Fruit fly (Drosophila melanogaster) whole organism, embryonic: ENCODE measurements around the gene Taf8.

Experiments
- Atf6 ChIP-seq: fragments of 200-800 bp; sonication (Bioruptor generic); IDR thresholded peaks from 2 replicates; pipeline ENCODE4 v1.3.6; 2022; ENCODE audit warnings: missing biosample characterization, missing genetic modification characterization
- C15 ChIP-seq: fragments of 200-800 bp; sonication (Bioruptor generic); IDR thresholded peaks from 3 replicates; pipeline ENCODE4 v1.3.6; 2022; ENCODE audit warnings: missing biosample characterization, missing genetic modification characterization
- CG11398 ChIP-seq: fragments of 200-800 bp; sonication (Bioruptor generic); optimal IDR thresholded peaks from 2 replicates; lab custom pipeline; 2016; ENCODE audit warnings: missing biosample characterization, missing genetic modification characterization
- CG11456 ChIP-seq: fragments of 200-800 bp; sonication (Bioruptor generic); IDR thresholded peaks from 3 replicates; pipeline ENCODE4 v1.3.6; 2022; ENCODE audit warnings: missing biosample characterization, missing genetic modification characterization
- CG11560 ChIP-seq: fragments of 200-800 bp; sonication (Bioruptor generic); IDR thresholded peaks from 3 replicates; pipeline ENCODE4 v1.3.6; 2022; ENCODE audit warnings: missing biosample characterization, missing genetic modification characterization
- CG14667 ChIP-seq: fragments of 200-800 bp; sonication (Bioruptor generic); IDR thresholded peaks from 2 replicates; pipeline ENCODE4 v1.3.6; 2022; ENCODE audit warnings: missing biosample characterization, missing genetic modification characterization
- CG15601 ChIP-seq: fragments of 200-800 bp; sonication (Bioruptor generic); optimal IDR thresholded peaks from 3 replicates; lab custom pipeline; 2019; ENCODE audit warnings: missing biosample characterization, mild to moderate bottlenecking, missing genetic modification characterization, moderate library complexity
- CG17186 ChIP-seq: fragments of 200-800 bp; sonication (Bioruptor generic); optimal IDR thresholded peaks from 3 replicates; lab custom pipeline; 2017; ENCODE audit warnings: missing biosample characterization, missing genetic modification reagents, missing genetic modification characterization
- CG17612 ChIP-seq: fragments of 200-800 bp; sonication (Bioruptor generic); IDR thresholded peaks from 2 replicates; pipeline ENCODE4 v1.3.6; 2022; ENCODE audit warnings: missing biosample characterization, missing genetic modification characterization
- CG18599 ChIP-seq: fragments of 200-800 bp; sonication (Bioruptor generic); optimal IDR thresholded peaks from 3 replicates; lab custom pipeline; 2017; ENCODE audit warnings: missing biosample characterization, missing genetic modification characterization, mild to moderate bottlenecking, moderate library complexity, missing genetic modification reagents
- CG2116 ChIP-seq: fragments of 200-800 bp; sonication (Bioruptor generic); optimal IDR thresholded peaks from 3 replicates; lab custom pipeline; 2018; ENCODE audit warnings: missing biosample characterization, mild to moderate bottlenecking, missing genetic modification characterization
- CG2678 ChIP-seq: fragments of 200-800 bp; sonication (Bioruptor generic); optimal IDR thresholded peaks from 3 replicates; lab custom pipeline; 2019; ENCODE audit warnings: missing biosample characterization, mild to moderate bottlenecking, missing genetic modification characterization, moderate library complexity
- CG3065 ChIP-seq: fragments of 200-800 bp; sonication (Bioruptor generic); optimal IDR thresholded peaks from 2 replicates; lab custom pipeline; 2016; ENCODE audit warnings: missing biosample characterization, missing genetic modification characterization
- CG31388 ChIP-seq: fragments of 200-800 bp; sonication (Bioruptor generic); optimal IDR thresholded peaks from 2 replicates; lab custom pipeline; 2016; ENCODE audit warnings: missing biosample characterization, missing genetic modification characterization
- CG43689 ChIP-seq: fragments of 200-800 bp; sonication (Bioruptor generic); IDR thresholded peaks from 2 replicates; pipeline ENCODE4 v1.3.6; 2022; ENCODE audit warnings: missing biosample characterization, missing genetic modification characterization
- CG4617 ChIP-seq: fragments of 200-800 bp; sonication (Bioruptor generic); optimal IDR thresholded peaks from 3 replicates; lab custom pipeline; 2016; ENCODE audit warnings: missing biosample characterization, missing genetic modification characterization, borderline replicate concordance
- CG6175 ChIP-seq: fragments of 200-800 bp; sonication (Bioruptor generic); IDR thresholded peaks from 3 replicates; pipeline ENCODE4 v1.3.6; 2022; ENCODE audit warnings: missing biosample characterization, missing genetic modification characterization
- CG7963 ChIP-seq: fragments of 200-800 bp; sonication (Bioruptor generic); IDR thresholded peaks from 3 replicates; pipeline ENCODE4 v1.3.6; 2022; ENCODE audit warnings: missing biosample characterization, missing genetic modification characterization; ENCODE audit not compliant: partially characterized antibody
- CG8924 ChIP-seq: fragments of 200-800 bp; optimal IDR thresholded peaks from 3 replicates; lab custom pipeline; 2019; ENCODE audit warnings: missing biosample characterization, mild to moderate bottlenecking, missing genetic modification characterization, moderate library complexity
- Camta ChIP-seq: fragments of 200-800 bp; sonication (Bioruptor generic); optimal IDR thresholded peaks from 2 replicates; lab custom pipeline; 2016; ENCODE audit warnings: missing biosample characterization, missing genetic modification characterization
- CkIIα-i1 ChIP-seq: fragments of 200-800 bp; sonication (Bioruptor generic); IDR thresholded peaks from 2 replicates; pipeline ENCODE4 v1.3.6; 2022; ENCODE audit warnings: missing biosample characterization, missing genetic modification characterization
- Dip3 ChIP-seq: fragments of 200-800 bp; sonication (Bioruptor generic); optimal IDR thresholded peaks from 3 replicates; lab custom pipeline; 2016; ENCODE audit warnings: missing biosample characterization, missing genetic modification characterization
- ERR ChIP-seq: fragments of 200-800 bp; sonication (Bioruptor generic); optimal IDR thresholded peaks from 2 replicates; lab custom pipeline; 2016; ENCODE audit warnings: missing biosample characterization, missing genetic modification characterization
- Fer2 ChIP-seq: fragments of 200-800 bp; sonication (Bioruptor generic); optimal IDR thresholded peaks from 2 replicates; lab custom pipeline; 2018; ENCODE audit warnings: missing biosample characterization, mild to moderate bottlenecking, missing genetic modification characterization, moderate library complexity
- Gug ChIP-seq: fragments of 200-800 bp; sonication (Bioruptor generic); IDR thresholded peaks from 4 replicates; pipeline ENCODE4 v1.3.6; 2022; ENCODE audit warnings: missing biosample characterization, missing genetic modification characterization
- Lim3 ChIP-seq: fragments of 200-800 bp; sonication (Bioruptor generic); IDR thresholded peaks from 2 replicates; pipeline ENCODE4 v1.3.6; 2022; ENCODE audit warnings: missing biosample characterization, missing genetic modification characterization
- Side ChIP-seq: fragments of 200-800 bp; sonication (Bioruptor generic); optimal IDR thresholded peaks from 2 replicates; lab custom pipeline; 2016; ENCODE audit warnings: missing biosample characterization, missing genetic modification characterization
- amos ChIP-seq: fragments of 200-800 bp; sonication (Bioruptor generic); IDR thresholded peaks from 2 replicates; pipeline ENCODE4 v1.3.6; 2022; ENCODE audit warnings: missing biosample characterization, missing genetic modification characterization; ENCODE audit not compliant: partially characterized antibody
- cad ChIP-seq: fragments of >200 bp; optimal IDR thresholded peaks from 2 replicates; lab custom pipeline; 2017; ENCODE audit warnings: missing biosample characterization, missing genetic modification characterization
- cato ChIP-seq: fragments of 200-800 bp; sonication (Bioruptor generic); optimal IDR thresholded peaks from 2 replicates; lab custom pipeline; 2016; ENCODE audit warnings: missing biosample characterization, missing genetic modification characterization, borderline replicate concordance
- cg ChIP-seq: fragments of 200-800 bp; sonication (Bioruptor generic); optimal IDR thresholded peaks from 3 replicates; lab custom pipeline; 2019; ENCODE audit warnings: missing biosample characterization, mild to moderate bottlenecking, missing genetic modification characterization, moderate library complexity
- exex ChIP-seq: fragments of 200-800 bp; sonication (Bioruptor generic); optimal IDR thresholded peaks from 4 replicates; lab custom pipeline; 2018; ENCODE audit warnings: missing biosample characterization, mild to moderate bottlenecking, missing genetic modification characterization, moderate library complexity
- fd102C ChIP-seq: fragments of 200-800 bp; sonication (Bioruptor generic); optimal IDR thresholded peaks from 2 replicates; lab custom pipeline; 2018; ENCODE audit warnings: missing biosample characterization, mild to moderate bottlenecking, missing genetic modification characterization, moderate library complexity
- gcm ChIP-seq: fragments of 200-800 bp; sonication (Bioruptor generic); optimal IDR thresholded peaks from 2 replicates; lab custom pipeline; 2019; ENCODE audit warnings: missing biosample characterization, mild to moderate bottlenecking, missing genetic modification characterization, moderate library complexity
- grn ChIP-seq: fragments of 200-800 bp; sonication (Bioruptor generic); optimal IDR thresholded peaks from 3 replicates; lab custom pipeline; 2017; ENCODE audit warnings: missing biosample characterization, missing genetic modification characterization
- ind ChIP-seq: fragments of 200-800 bp; sonication (Bioruptor generic); optimal IDR thresholded peaks from 3 replicates; lab custom pipeline; 2016; ENCODE audit warnings: missing biosample characterization, missing genetic modification characterization
- inv ChIP-seq: fragments of 200-800 bp; sonication (Bioruptor generic); IDR thresholded peaks from 2 replicates; pipeline ENCODE4 v1.3.6; 2022; ENCODE audit warnings: missing biosample characterization, missing genetic modification characterization; ENCODE audit not compliant: partially characterized antibody
- jumu ChIP-seq: fragments of 200-800 bp; sonication (Bioruptor generic); optimal IDR thresholded peaks from 3 replicates; lab custom pipeline; 2016; ENCODE audit warnings: missing biosample characterization, missing genetic modification characterization
- kah ChIP-seq: fragments of 200-800 bp; sonication (Bioruptor generic); optimal IDR thresholded peaks from 2 replicates; lab custom pipeline; 2018; ENCODE audit warnings: missing biosample characterization, mild to moderate bottlenecking, missing genetic modification characterization
- peb ChIP-seq: fragments of 200-800 bp; sonication (Bioruptor generic); IDR thresholded peaks from 2 replicates; pipeline ENCODE4 v1.3.6; 2022; ENCODE audit warnings: missing biosample characterization, missing genetic modification characterization
- repo ChIP-seq: fragments of 200-800 bp; sonication (Bioruptor generic); optimal IDR thresholded peaks from 2 replicates; lab custom pipeline; 2016; ENCODE audit warnings: missing biosample characterization, missing genetic modification characterization
- run ChIP-seq: fragments of 200-800 bp; sonication (Bioruptor generic); optimal IDR thresholded peaks from 3 replicates; lab custom pipeline; 2018; ENCODE audit warnings: missing biosample characterization, mild to moderate bottlenecking, missing genetic modification characterization
- seq ChIP-seq: fragments of 200-800 bp; sonication (Bioruptor generic); IDR thresholded peaks from 2 replicates; pipeline ENCODE4 v1.3.6; 2022; ENCODE audit warnings: missing biosample characterization, missing genetic modification characterization
- slou ChIP-seq: fragments of 200-800 bp; sonication (Bioruptor generic); optimal IDR thresholded peaks from 3 replicates; lab custom pipeline; 2016; ENCODE audit warnings: missing biosample characterization, missing genetic modification characterization
- sqz ChIP-seq: fragments of 200-800 bp; sonication (Bioruptor generic); optimal IDR thresholded peaks from 3 replicates; lab custom pipeline; 2018; ENCODE audit warnings: missing biosample characterization, mild to moderate bottlenecking, missing genetic modification characterization
- tap ChIP-seq: fragments of 200-800 bp; optimal IDR thresholded peaks from 3 replicates; lab custom pipeline; 2019; ENCODE audit warnings: missing biosample characterization, mild to moderate bottlenecking, missing genetic modification characterization, moderate library complexity
- tna ChIP-seq: fragments of 200-800 bp; sonication (Bioruptor generic); IDR thresholded peaks from 2 replicates; pipeline ENCODE4 v1.3.6; 2022; ENCODE audit warnings: missing biosample characterization, missing genetic modification characterization; ENCODE audit not compliant: partially characterized antibody
- trem ChIP-seq: fragments of 200-800 bp; optimal IDR thresholded peaks from 3 replicates; lab custom pipeline; 2019; ENCODE audit warnings: missing biosample characterization, mild to moderate bottlenecking, missing genetic modification characterization, moderate library complexity
- vvl ChIP-seq: fragments of 200-800 bp; sonication (Bioruptor generic); IDR thresholded peaks from 2 replicates; pipeline ENCODE4 v1.3.6; 2022; ENCODE audit warnings: missing biosample characterization, missing genetic modification characterization
- wor ChIP-seq: fragments of 200-800 bp; sonication (Bioruptor generic); IDR thresholded peaks from 2 replicates; pipeline ENCODE4 v1.3.6; 2022; ENCODE audit warnings: missing biosample characterization, missing genetic modification characterization
- yki ChIP-seq: fragments of >200 bp; optimal IDR thresholded peaks from 3 replicates; lab custom pipeline; 2018

Gene Taf8

dm6 chrX:18092810-18093222 lies 9.0 kb upstream of the Taf8 start, which contains the start of gene RhoGAP16F (continued):
- TF ChIP-seq amos (no peak), Lim3 (GFP tag; lab: Robert Waterston, UW) (peak; percentile 22; the same call in 1 of the 2 replicates), CG11456 (GFP tag; lab: Robert Waterston, UW) (peak; percentile 73), jumu (GFP tag; lab: Kevin White, UChicago) (peak; percentile 67), CG11560 (tag; lab: Robert Waterston, UW) (peak; percentile 64), CG8924 (tag; lab: Kevin White, UChicago) (peak; percentile 82), CG17612 (GFP tag; lab: Robert Waterston, UW) (0 out of 2 replicates have a peak, but pooled peaks have one; percentile 4), fd102C (GFP tag; lab: Kevin White, UChicago) (peak; percentile 18), cad (GFP tag; lab: Kevin White, UChicago) (no peak), wor (GFP tag; lab: Robert Waterston, UW) (peak; percentile 49; the same call in 1 of the 2 replicates), kah (GFP tag; lab: Kevin White, UChicago) (peak; percentile 84), CG6175 (GFP tag; lab: Robert Waterston, UW) (peak; percentile 61; the same call in 1 of the 3 replicates), gcm (GFP tag; lab: Kevin White, UChicago) (peak; percentile 76), CG7963 (GFP tag; lab: Robert Waterston, UW) (no peak), peb (GFP tag; lab: Robert Waterston, UW) (peak; percentile 74), tap (tag; lab: Kevin White, UChicago) (peak; percentile 76), trem (tag; lab: Kevin White, UChicago) (peak; percentile 99), vvl (GFP tag; lab: Robert Waterston, UW) (peak; percentile 89), ind (peak; percentile 89), CG4617 (peak; percentile 65), cato (GFP tag; lab: Kevin White, UChicago) (peak; percentile 72), C15 (no peak), CkIIα-i1 (GFP tag; lab: Robert Waterston, UW) (peak; percentile 32; the same call in 1 of the 2 replicates), exex (tag; lab: Kevin White, UChicago) (peak; percentile 57), Dip3 (peak; percentile 79), CG31388 (GFP tag; lab: Kevin White, UChicago) (peak; percentile 70), Fer2 (peak; percentile 66), slou (GFP tag; lab: Kevin White, UChicago) (peak; percentile 61), CG17186 (GFP tag; lab: Kevin White, UChicago) (no peak), inv (GFP tag; lab: Robert Waterston, UW) (no peak), repo (GFP tag; lab: Kevin White, UChicago) (peak; percentile 64), CG18599 (GFP tag; lab: Kevin White, UChicago) (peak; percentile 88), CG2116 (GFP tag; lab: Kevin White, UChicago) (peak; percentile 60), CG14667 (GFP tag; lab: Robert Waterston, UW) (peak; percentile 77), sqz (peak; percentile 63), CG11398 (GFP tag; lab: Kevin White, UChicago) (peak; percentile 61), tna (GFP tag; lab: Robert Waterston, UW) (no peak), cg (GFP tag; lab: Kevin White, UChicago) (no peak), grn (GFP tag; lab: Kevin White, UChicago) (peak; percentile 8), CG2678 (tag; lab: Kevin White, UChicago) (peak; percentile 88), CG43689 (peak; percentile 19; the same call in 1 of the 2 replicates), seq (peak; percentile 77), Camta (peak; percentile 51), run (tag; lab: Kevin White, UChicago) (peak; percentile 40), Side (GFP tag; lab: Kevin White, UChicago) (peak; percentile 68), Atf6 (GFP tag; lab: Robert Waterston, UW) (peak; percentile 83), CG15601 (peak; percentile 72), Gug (GFP tag; lab: Robert Waterston, UW) (peak; percentile 83), ERR (GFP tag; lab: Kevin White, UChicago) (peak; percentile 46), CG3065 (GFP tag; lab: Kevin White, UChicago) (peak; percentile 73), yki (no peak)
